Fruit fly (Drosophila melanogaster) whole organism, prepupa: Measurements from ENCODE around the gene Myo61F.

Experiments
- Blimp-1 ChIP-seq: fragments of 200-800 bp; sonication (Bioruptor generic); optimal IDR thresholded peaks from 3 replicates; lab custom pipeline; 2017; ENCODE audit warnings: missing biosample characterization, missing genetic modification characterization, mild to moderate bottlenecking, moderate library complexity, missing genetic modification reagents
- CG11294 ChIP-seq: fragments of 200-800 bp; sonication (Bioruptor generic); IDR thresholded peaks from 2 replicates; pipeline ENCODE4 v1.3.6; 2022; ENCODE audit warnings: missing biosample characterization, missing genetic modification characterization
- CG11902 ChIP-seq: fragments of 200-800 bp; sonication (Bioruptor generic); optimal IDR thresholded peaks from 3 replicates; lab custom pipeline; 2016; ENCODE audit warnings: missing biosample characterization, missing genetic modification characterization
- CG15336 ChIP-seq: fragments of 200-800 bp; sonication (Bioruptor generic); IDR thresholded peaks from 2 replicates; pipeline ENCODE4 v1.3.6; 2022; ENCODE audit warnings: missing biosample characterization, missing genetic modification characterization
- CG34406 ChIP-seq: fragments of 200-800 bp; sonication (Bioruptor generic); optimal IDR thresholded peaks from 3 replicates; lab custom pipeline; 2016; ENCODE audit warnings: missing biosample characterization, missing genetic modification characterization
- CG4318 ChIP-seq: fragments of 200-800 bp; sonication (Bioruptor generic); optimal IDR thresholded peaks from 3 replicates; lab custom pipeline; 2017; ENCODE audit warnings: missing biosample characterization, mild to moderate bottlenecking, missing genetic modification characterization
- CG6854 ChIP-seq: fragments of 200-800 bp; sonication (Bioruptor generic); optimal IDR thresholded peaks from 2 replicates; lab custom pipeline; 2017; ENCODE audit warnings: missing biosample characterization, mild to moderate bottlenecking, missing genetic modification characterization
- CG9139 ChIP-seq: fragments of 200-800 bp; sonication (Bioruptor generic); optimal IDR thresholded peaks from 3 replicates; lab custom pipeline; 2017; ENCODE audit warnings: missing biosample characterization, mild to moderate bottlenecking, missing genetic modification characterization
- Eip75B ChIP-seq: fragments of 200-800 bp; sonication (Bioruptor generic); optimal IDR thresholded peaks from 3 replicates; lab custom pipeline; 2016; ENCODE audit warnings: missing biosample characterization, missing genetic modification characterization
- Eip78C ChIP-seq: fragments of 200-800 bp; sonication (Bioruptor generic); peaks from one replicate; lab custom pipeline; 2016; ENCODE audit warnings: missing biosample characterization, missing genetic modification characterization
- Eip93F ChIP-seq: fragments of 200-800 bp; sonication (Bioruptor generic); optimal IDR thresholded peaks from 2 replicates; lab custom pipeline; 2016; ENCODE audit warnings: missing biosample characterization, mild to moderate bottlenecking, missing genetic modification characterization
- Ets21C ChIP-seq: fragments of 200-800 bp; sonication (Bioruptor generic); optimal IDR thresholded peaks from 3 replicates; lab custom pipeline; 2016; ENCODE audit warnings: missing biosample characterization, missing genetic modification characterization
- Hr39 ChIP-seq: fragments of 200-800 bp; sonication (Bioruptor generic); optimal IDR thresholded peaks from 2 replicates; lab custom pipeline; 2016; ENCODE audit warnings: missing biosample characterization, missing genetic modification characterization
- Hr4 ChIP-seq: fragments of 200-800 bp; sonication (Bioruptor generic); optimal IDR thresholded peaks from 3 replicates; lab custom pipeline; 2016; ENCODE audit warnings: missing biosample characterization, missing genetic modification characterization
- Lpt ChIP-seq: fragments of 200-800 bp; sonication (Bioruptor generic); optimal IDR thresholded peaks from 3 replicates; lab custom pipeline; 2016; ENCODE audit warnings: missing biosample characterization, missing genetic modification characterization
- OdsH ChIP-seq: fragments of 200-800 bp; sonication (Bioruptor generic); optimal IDR thresholded peaks from 3 replicates; lab custom pipeline; 2016; ENCODE audit warnings: missing biosample characterization, missing genetic modification characterization
- Smox ChIP-seq: fragments of 200-800 bp; sonication (Bioruptor generic); optimal IDR thresholded peaks from 3 replicates; lab custom pipeline; 2016; ENCODE audit warnings: missing biosample characterization, missing genetic modification characterization
- Sox102F ChIP-seq: fragments of 200-800 bp; sonication (Bioruptor generic); optimal IDR thresholded peaks from 2 replicates; lab custom pipeline; 2016; ENCODE audit warnings: missing biosample characterization, mild to moderate bottlenecking, missing genetic modification characterization
- Sox14 ChIP-seq: fragments of 200-800 bp; sonication (Bioruptor generic); optimal IDR thresholded peaks from 3 replicates; lab custom pipeline; 2016; ENCODE audit warnings: missing biosample characterization, missing genetic modification characterization
- Sox15 ChIP-seq: fragments of 200-800 bp; sonication (Bioruptor generic); optimal IDR thresholded peaks from 3 replicates; lab custom pipeline; 2016; ENCODE audit warnings: missing biosample characterization, missing genetic modification characterization
- dac ChIP-seq: fragments of 200-800 bp; sonication (Bioruptor generic); optimal IDR thresholded peaks from 2 replicates; lab custom pipeline; 2017; ENCODE audit warnings: missing biosample characterization, mild to moderate bottlenecking, missing genetic modification characterization
- dsx ChIP-seq: fragments of 200-800 bp; optimal IDR thresholded peaks from 3 replicates; lab custom pipeline; 2019; ENCODE audit warnings: missing biosample characterization, mild to moderate bottlenecking, missing genetic modification characterization, moderate library complexity; ENCODE audit not compliant: poor library complexity, severe bottlenecking
- eg ChIP-seq: fragments of 200-800 bp; sonication (Bioruptor generic); IDR thresholded peaks from 3 replicates; pipeline ENCODE4 v1.3.6; 2022; ENCODE audit warnings: missing biosample characterization, missing genetic modification characterization
- fd85E ChIP-seq: fragments of 200-800 bp; sonication (Bioruptor generic); optimal IDR thresholded peaks from 3 replicates; lab custom pipeline; 2016; ENCODE audit warnings: missing biosample characterization, missing genetic modification characterization
- lz ChIP-seq: fragments of 200-800 bp; sonication (Bioruptor generic); optimal IDR thresholded peaks from 3 replicates; lab custom pipeline; 2016; ENCODE audit warnings: missing biosample characterization, missing genetic modification characterization
- net ChIP-seq: fragments of 200-800 bp; sonication (Bioruptor generic); optimal IDR thresholded peaks from 3 replicates; lab custom pipeline; 2016; ENCODE audit warnings: missing biosample characterization, missing genetic modification characterization
- spab ChIP-seq: fragments of 200-800 bp; sonication (Bioruptor generic); optimal IDR thresholded peaks from 2 replicates; lab custom pipeline; 2017; ENCODE audit warnings: missing biosample characterization, mild to moderate bottlenecking, missing genetic modification characterization, missing genetic modification reagents
- svp ChIP-seq: fragments of 200-800 bp; sonication (Bioruptor generic); peaks from one replicate; lab custom pipeline; 2016; ENCODE audit warnings: missing biosample characterization, missing genetic modification characterization

Myo61F gene

dm6 chr3L:1378862-1379543, 60.7 kb downstream of the Myo61F start (continued):
- TF ChIP-seq CG6854 (GFP tag; lab: Kevin White, UChicago) (peak; percentile 36), Sox15 (peak; percentile 9), dsx (GFP tag; lab: Kevin White, UChicago) (peak; percentile 77), Sox14 (GFP tag; lab: Kevin White, UChicago) (peak; percentile 83), dac (GFP tag; lab: Kevin White, UChicago) (peak; percentile 51), CG34406 (GFP tag; lab: Kevin White, UChicago) (peak; percentile 68), Smox (GFP tag; lab: Kevin White, UChicago) (peak; percentile 43), CG11902 (GFP tag; lab: Kevin White, UChicago) (no peak), Eip75B (GFP tag; lab: Kevin White, UChicago) (peak; percentile 68), CG9139 (peak; percentile 64), Lpt (GFP tag; lab: Kevin White, UChicago) (peak; percentile 71), Ets21C (peak; percentile 26), CG15336 (GFP tag; lab: Robert Waterston, UW) (peak; percentile 92), fd85E (no peak), spab (GFP tag; lab: Kevin White, UChicago) (peak; percentile 65), Sox102F (GFP tag; lab: Kevin White, UChicago) (peak; percentile 67), Blimp-1 (GFP tag; lab: Kevin White, UChicago) (peak; percentile 3), Hr39 (GFP tag; lab: Kevin White, UChicago) (peak; percentile 68), eg (GFP tag; lab: Robert Waterston, UW) (peak; percentile 95), OdsH (peak; percentile 74), CG4318 (GFP tag; lab: Kevin White, UChicago) (peak; percentile 68), Eip93F (GFP tag; lab: Kevin White, UChicago) (no peak), CG11294 (GFP tag; lab: Robert Waterston, UW) (peak; percentile 79), Hr4 (GFP tag; lab: Kevin White, UChicago) (peak; percentile 81), lz (peak; percentile 75), Eip78C (peak; percentile 88), net (GFP tag; lab: Kevin White, UChicago) (peak; percentile 76), svp (GFP tag; lab: Kevin White, UChicago) (peak; percentile 91)
